Worm (Caenorhabditis elegans) whole organism, L3 larva: Measurements from ENCODE around the gene F17C11.11.
A peak's percentile ranks its signal among the peaks of the same experiment; 100 is the strongest.

Source experiments
- R02D3.7 ChIP-seq: fragments of 150-350 bp; optimal IDR thresholded peaks from 2 replicates; lab custom pipeline; 2014; ENCODE audit warnings: missing biosample characterization, missing genetic modification characterization
- ZK546.5 ChIP-seq: sonication (generic microtip); optimal IDR thresholded peaks from 2 replicates; lab custom pipeline; 2017; ENCODE audit warnings: missing biosample characterization, missing genetic modification characterization
- aly-2 ChIP-seq: fragments of 150-350 bp; optimal IDR thresholded peaks from 2 replicates; lab custom pipeline; 2014; ENCODE audit warnings: missing biosample characterization, missing genetic modification characterization
- ama-1 ChIP-seq: fragments of 150-350 bp; optimal IDR thresholded peaks from 2 replicates; lab custom pipeline; 2018
- ceh-16 ChIP-seq: sonication (generic microtip); optimal IDR thresholded peaks from 2 replicates; lab custom pipeline; 2017; ENCODE audit warnings: missing biosample characterization, missing genetic modification characterization
- ceh-28 ChIP-seq: fragments of 150-350 bp; optimal IDR thresholded peaks from 2 replicates; lab custom pipeline; 2014; ENCODE audit warnings: missing biosample characterization, missing genetic modification reagents, missing genetic modification characterization
- ceh-82 ChIP-seq: fragments of 150-350 bp; optimal IDR thresholded peaks from 2 replicates; lab custom pipeline; 2014; ENCODE audit warnings: missing biosample characterization, missing genetic modification characterization
- ceh-9 ChIP-seq: sonication (generic microtip); optimal IDR thresholded peaks from 2 replicates; lab custom pipeline; 2018; ENCODE audit warnings: missing biosample characterization, missing genetic modification characterization
- egl-5 ChIP-seq: fragments of 150-350 bp; optimal IDR thresholded peaks from 2 replicates; lab custom pipeline; 2017; ENCODE audit warnings: missing biosample characterization, missing genetic modification reagents, missing genetic modification characterization, inconsistent platforms
- elt-2 ChIP-seq: sonication (generic microtip); optimal IDR thresholded peaks from 2 replicates; lab custom pipeline; 2016; ENCODE audit warnings: missing genetic modification reagents, mild to moderate bottlenecking, missing genetic modification characterization, missing compliant biosample characterization
- elt-3 ChIP-seq, 3 experiments: fragments of 150-350 bp in 1 of 3; sonication (generic microtip) in 2 of 3; optimal IDR thresholded peaks; 2 replicates in 2 of 3; 4 replicates in 1 of 3; lab custom pipeline; 2014 to 2017; ENCODE audit warnings: missing biosample characterization in 3 of 3, missing genetic modification characterization in 3 of 3
- fkh-10 ChIP-seq: sonication (generic microtip); optimal IDR thresholded peaks from 2 replicates; lab custom pipeline; 2017; ENCODE audit warnings: missing biosample characterization, missing genetic modification reagents, missing genetic modification characterization
- fkh-2 ChIP-seq: fragments of 150-350 bp; optimal IDR thresholded peaks from 2 replicates; lab custom pipeline; 2014; ENCODE audit warnings: missing biosample characterization, missing genetic modification reagents, missing genetic modification characterization
- fos-1 ChIP-seq: fragments of 150-350 bp; optimal IDR thresholded peaks from 2 replicates; lab custom pipeline; 2014; ENCODE audit warnings: missing biosample characterization, missing genetic modification characterization
- hmg-11 ChIP-seq: sonication (generic microtip); optimal IDR thresholded peaks from 2 replicates; lab custom pipeline; 2016; ENCODE audit warnings: missing genetic modification characterization, missing compliant biosample characterization
- jun-1 ChIP-seq: fragments of 150-350 bp; optimal IDR thresholded peaks from 2 replicates; lab custom pipeline; 2014; ENCODE audit warnings: missing biosample characterization, missing genetic modification reagents, missing genetic modification characterization
- lin-39 ChIP-seq: fragments of 150-350 bp; optimal IDR thresholded peaks from 2 replicates; lab custom pipeline; 2018; ENCODE audit warnings: missing biosample characterization, missing genetic modification reagents, missing genetic modification characterization
- lsy-12 ChIP-seq: sonication (generic microtip); optimal IDR thresholded peaks from 2 replicates; lab custom pipeline; 2016; ENCODE audit warnings: mild to moderate bottlenecking, missing genetic modification characterization, missing compliant biosample characterization
- mdl-1 ChIP-seq: fragments of 150-350 bp; optimal IDR thresholded peaks from 2 replicates; lab custom pipeline; 2014; ENCODE audit warnings: missing biosample characterization, missing genetic modification characterization
- mml-1 ChIP-seq: fragments of 150-350 bp; sonication (generic microtip); optimal IDR thresholded peaks from 3 replicates; lab custom pipeline; 2014; ENCODE audit warnings: missing biosample characterization, missing genetic modification characterization
- nfya-1 ChIP-seq: sonication (generic microtip); optimal IDR thresholded peaks from 2 replicates; lab custom pipeline; 2017; ENCODE audit warnings: missing genetic modification characterization, mild to moderate bottlenecking, missing compliant biosample characterization, antibody characterized with exemption, moderate library complexity; ENCODE audit not compliant: insufficient read depth
- nhr-11 ChIP-seq: fragments of 150-350 bp; optimal IDR thresholded peaks from 2 replicates; lab custom pipeline; 2014; ENCODE audit warnings: missing biosample characterization, missing genetic modification characterization
- nhr-12 ChIP-seq: fragments of 150-350 bp; optimal IDR thresholded peaks from 2 replicates; lab custom pipeline; 2014; ENCODE audit warnings: missing biosample characterization, missing genetic modification characterization
- nhr-23 ChIP-seq: fragments of 150-350 bp; optimal IDR thresholded peaks from 2 replicates; lab custom pipeline; 2014; ENCODE audit warnings: missing biosample characterization, missing genetic modification reagents, missing genetic modification characterization
- nhr-237 ChIP-seq: fragments of 150-350 bp; optimal IDR thresholded peaks from 2 replicates; lab custom pipeline; 2014; ENCODE audit warnings: missing biosample characterization, missing genetic modification characterization
- nhr-25 ChIP-seq: sonication (generic microtip); optimal IDR thresholded peaks from 2 replicates; lab custom pipeline; 2017; ENCODE audit warnings: missing biosample characterization, missing genetic modification characterization
- nhr-28 ChIP-seq: fragments of 150-350 bp; optimal IDR thresholded peaks from 2 replicates; lab custom pipeline; 2014; ENCODE audit warnings: missing biosample characterization, missing genetic modification characterization
- nhr-43 ChIP-seq: sonication (generic microtip); optimal IDR thresholded peaks from 2 replicates; lab custom pipeline; 2016; ENCODE audit warnings: mild to moderate bottlenecking, missing genetic modification characterization, missing compliant biosample characterization; ENCODE audit not compliant: poor library complexity, severe bottlenecking
- nhr-67 ChIP-seq: fragments of 150-350 bp; optimal IDR thresholded peaks from 2 replicates; lab custom pipeline; 2014; ENCODE audit warnings: missing biosample characterization, missing genetic modification characterization
- nhr-76 ChIP-seq: fragments of 150-350 bp; sonication (generic microtip); optimal IDR thresholded peaks from 5 replicates; lab custom pipeline; 2014; ENCODE audit warnings: missing biosample characterization, missing genetic modification characterization
- nhr-77 ChIP-seq: fragments of 150-350 bp; optimal IDR thresholded peaks from 2 replicates; lab custom pipeline; 2014; ENCODE audit warnings: missing biosample characterization, missing genetic modification characterization
- pha-4 ChIP-seq: fragments of 150-350 bp; optimal IDR thresholded peaks from 2 replicates; lab custom pipeline; 2014; ENCODE audit warnings: missing biosample characterization, missing genetic modification reagents, missing genetic modification characterization
- pqm-1 ChIP-seq: fragments of 150-350 bp; optimal IDR thresholded peaks from 2 replicates; lab custom pipeline; 2017; ENCODE audit warnings: missing biosample characterization, missing genetic modification characterization, inconsistent platforms
- skn-1 ChIP-seq: fragments of 150-350 bp; optimal IDR thresholded peaks from 2 replicates; lab custom pipeline; 2014; ENCODE audit warnings: missing biosample characterization, missing genetic modification characterization
- snpc-4 ChIP-seq: fragments of 150-350 bp; optimal IDR thresholded peaks from 2 replicates; lab custom pipeline; 2014; ENCODE audit warnings: missing biosample characterization, missing genetic modification characterization
- tbx-2 ChIP-seq: sonication (generic microtip); optimal IDR thresholded peaks from 2 replicates; lab custom pipeline; 2016; ENCODE audit warnings: mild to moderate bottlenecking, missing genetic modification characterization, missing compliant biosample characterization
- unc-39 ChIP-seq: sonication (generic microtip); optimal IDR thresholded peaks from 4 replicates; lab custom pipeline; 2017; ENCODE audit warnings: missing biosample characterization, missing genetic modification characterization
- unc-62 ChIP-seq: fragments of 150-350 bp; sonication (generic microtip); optimal IDR thresholded peaks from 4 replicates; lab custom pipeline; 2014; ENCODE audit warnings: missing biosample characterization, missing genetic modification reagents, missing genetic modification characterization

F17C11.11 gene

ce11 chrV:10894601-10895000, 44.0 kb downstream of the F17C11.11 start, which contains the start of the genes F32D8.14 and F32D8.5 (continued):
- no peak for TF ChIP-seq ceh-9 (tag; lab: Kevin White, UChicago)
- TF ChIP-seq egl-5 = peak; percentile 79
- TF ChIP-seq jun-1 = no peak
- peak; percentile 91 for TF ChIP-seq nhr-23 (tag; lab: Kevin White, UChicago)
- peak; percentile 88 for TF ChIP-seq nhr-25
- TF ChIP-seq R02D3.7 (tag; lab: Kevin White, UChicago) = peak; percentile 41
- TF ChIP-seq ceh-16 (tag; lab: Kevin White, UChicago) = no peak
- no peak for TF ChIP-seq fkh-10 (GFP tag; lab: Kevin White, UChicago)

- TF ChIP-seq aly-2 (tag; lab: Kevin White, UChicago) (no peak), R02D3.7 (tag; lab: Kevin White, UChicago) (no peak), lsy-12 (no peak)
Measured at ce11 chrV:10893510-10894128, 45.0 kb downstream of the F17C11.11 start, which contains the start of gene F32D8.4. F32D8.4 (minus strand) TSS chrV:10893560.

- peak; percentile 39 for TF ChIP-seq elt-2
- TF ChIP-seq lin-39 (tag; lab: Kevin White, UChicago) = no peak
- TF ChIP-seq egl-5 = no peak
- TF ChIP-seq skn-1 (tag; lab: Kevin White, UChicago) = no peak
- TF ChIP-seq nhr-12 (tag; lab: Kevin White, UChicago) = no peak
- TF ChIP-seq nhr-77 (tag; lab: Kevin White, UChicago) = no peak
- TF ChIP-seq nhr-11 (tag; lab: Kevin White, UChicago) = no peak
- TF ChIP-seq fkh-2 (tag; lab: Kevin White, UChicago) = no peak
- no peak for TF ChIP-seq ZK546.5 (tag; lab: Kevin White, UChicago)
- TF ChIP-seq nhr-67 (tag; lab: Kevin White, UChicago) = no peak
- TF ChIP-seq ceh-9 (tag; lab: Kevin White, UChicago) = no peak
- TF ChIP-seq nhr-23 (tag; lab: Kevin White, UChicago) = peak; percentile 77
- no peak for TF ChIP-seq ceh-16 (tag; lab: Kevin White, UChicago)
- TF ChIP-seq snpc-4 (tag; lab: Kevin White, UChicago) = no peak
- TF ChIP-seq nhr-76 (tag; lab: Kevin White, UChicago) = no peak
- TF ChIP-seq unc-39 (tag; lab: Kevin White, UChicago) = no peak
- peak; percentile 35 for TF ChIP-seq pha-4 (tag; lab: Kevin White, UChicago)
- TF ChIP-seq unc-62 = no peak
- peak; percentile 9 for TF ChIP-seq ceh-28 (tag; lab: Kevin White, UChicago)
- no peak for TF ChIP-seq R02D3.7 (tag; lab: Kevin White, UChicago)
- TF ChIP-seq elt-3 (tag; optimal IDR thresholded peaks at IDR 0.05; lab: Kevin White, UChicago) = no peak
- TF ChIP-seq nhr-28 = no peak
- no peak for TF ChIP-seq ceh-82 (tag; lab: Kevin White, UChicago)
- no peak for TF ChIP-seq ama-1
- TF ChIP-seq nhr-237 = no peak
- no peak for TF ChIP-seq tbx-2
- no peak for TF ChIP-seq mdl-1
- peak; percentile 57 for TF ChIP-seq pqm-1 (tag; lab: Kevin White, UChicago)
- TF ChIP-seq mml-1 (tag; lab: Kevin White, UChicago) = no peak
- peak; percentile 65 for TF ChIP-seq nhr-43 (tag; lab: Kevin White, UChicago)
- peak; percentile 47 for TF ChIP-seq nfya-1 (tag; lab: Kevin White, UChicago)
- no peak for TF ChIP-seq hmg-11 (tag; lab: Kevin White, UChicago)
- no peak for TF ChIP-seq fos-1 (tag; lab: Kevin White, UChicago)
Measured at ce11 chrV:10890980-10891379, 47.6 kb downstream of the F17C11.11 start, which contains the start of gene F32D8.12. F32D8.12 (minus strand) TSS chrV:10891027.

ce11 chrV:10889774-10890173, 48.8 kb downstream of the F17C11.11 start:
- TF ChIP-seq ama-1 (peak; percentile 63), nhr-67 (tag; lab: Kevin White, UChicago) (no peak)
